Fruit fly (Drosophila melanogaster): ENCODE results near the gene CG3434.

CG3434 gene

DNA sequence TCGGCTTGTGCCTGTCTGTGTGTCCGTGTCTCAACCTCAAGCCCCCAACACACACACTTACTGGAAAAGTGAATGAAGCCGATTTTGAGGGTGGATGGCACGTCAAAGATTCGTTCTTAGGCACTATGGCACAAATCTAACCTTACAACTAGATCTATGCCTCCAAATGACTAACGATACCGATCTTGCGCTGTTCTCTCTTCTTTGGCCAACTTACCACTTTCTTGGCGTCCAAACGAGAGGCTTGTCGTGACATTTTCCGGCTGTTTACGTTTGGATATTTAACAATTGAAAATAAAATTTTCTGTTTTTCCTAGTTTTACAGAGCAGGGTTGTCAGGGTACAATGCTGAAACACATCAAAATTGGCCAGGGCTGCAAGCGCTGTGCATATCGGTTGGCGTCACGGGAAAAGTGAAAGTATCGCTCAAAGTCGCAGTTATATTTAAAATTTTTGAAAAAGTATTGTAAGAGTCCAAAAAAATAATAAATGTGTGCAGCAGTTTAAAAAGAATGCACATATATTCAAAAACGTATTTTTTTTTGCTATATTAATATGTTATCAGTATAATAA, 18.6 kb downstream of the CG3434 start, which contains the start of the genes Bet3 and Nf-YA:
TSS of gene Bet3 (minus strand) at position 361 of the 573 bp plus-strand sequence.
TSS of gene Nf-YA (minus strand) at position 361 of the 573 bp plus-strand sequence.
- TF ChIP-seq CG15710 (tag; optimal IDR thresholded peaks at IDR 0.05) (peak; percentile 49), CG17806 (tag; optimal IDR thresholded peaks at IDR 0.05) (no peak), EcR (GFP tag; optimal IDR thresholded peaks at IDR 0.05) (no peak), CG12605 (GFP tag; IDR thresholded peaks at IDR 0.05) (no peak), CG10348 (GFP tag; IDR thresholded peaks at IDR 0.05) (no peak), Pif1B (GFP tag; optimal IDR thresholded peaks at IDR 0.05) (no peak), CG9948 (tag; optimal IDR thresholded peaks at IDR 0.05) (no peak), CG34367 (tag; optimal IDR thresholded peaks at IDR 0.05) (no peak), rn (GFP tag; IDR thresholded peaks at IDR 0.05) (no peak), CG13204 (GFP tag; optimal IDR thresholded peaks at IDR 0.05) (no peak), CG14655 (GFP tag; optimal IDR thresholded peaks at IDR 0.05) (no peak), Snoo (tag; optimal IDR thresholded peaks at IDR 0.05) (peak; percentile 53), Pif1A (GFP tag; optimal IDR thresholded peaks at IDR 0.05) (no peak), CG8159 (tag; optimal IDR thresholded peaks at IDR 0.05) (no peak), Ets98B (GFP tag; IDR thresholded peaks at IDR 0.05) (peak; percentile 27), CG4496 (GFP tag; IDR thresholded peaks at IDR 0.05) (peak; percentile 56; the same call in 1 of the 3 replicates), CG32121 (GFP tag; IDR thresholded peaks at IDR 0.05) (no peak), gl (tag; optimal IDR thresholded peaks at IDR 0.05) (no peak), D1 (tag; optimal IDR thresholded peaks at IDR 0.05) (peak; percentile 88), fd96Ca (GFP tag; IDR thresholded peaks at IDR 0.05) (peak; percentile 54; the same call in 1 of the 3 replicates), CG8301 (tag; optimal IDR thresholded peaks at IDR 0.05) (no peak)

DNA sequence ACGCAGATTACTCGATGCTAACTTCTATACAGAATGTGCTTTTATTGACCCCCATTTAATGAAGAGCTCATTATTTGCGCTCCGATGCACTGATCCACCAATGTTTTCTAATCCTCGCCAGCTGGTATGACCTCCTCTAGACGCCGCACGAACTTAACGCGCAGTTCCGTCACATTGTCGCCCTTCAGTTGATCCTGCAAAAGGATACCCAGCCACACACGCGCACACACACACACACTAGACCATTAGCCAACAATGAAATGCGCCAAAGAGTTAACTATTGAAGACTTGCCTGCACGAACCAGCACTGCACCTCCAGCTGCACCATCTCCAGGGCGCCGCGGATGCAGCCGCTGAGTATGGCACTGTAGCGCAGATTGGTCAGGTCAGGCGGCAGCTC, 21.7 kb downstream of the CG3434 start:
- TF ChIP-seq CG9948 (tag; optimal IDR thresholded peaks at IDR 0.05): no peak
- TF ChIP-seq CG15710 (tag; optimal IDR thresholded peaks at IDR 0.05): no peak
- TF ChIP-seq CG8301 (tag; optimal IDR thresholded peaks at IDR 0.05): no peak
- TF ChIP-seq CG4496 (GFP tag; IDR thresholded peaks at IDR 0.05): no peak
- no peak for TF ChIP-seq fd96Ca (GFP tag; IDR thresholded peaks at IDR 0.05)
- no peak for TF ChIP-seq EcR (GFP tag; optimal IDR thresholded peaks at IDR 0.05)
- TF ChIP-seq CG14655 (GFP tag; optimal IDR thresholded peaks at IDR 0.05): no peak
- TF ChIP-seq CG13204 (GFP tag; optimal IDR thresholded peaks at IDR 0.05): no peak
- TF ChIP-seq D1 (tag; optimal IDR thresholded peaks at IDR 0.05): no peak
- no peak for TF ChIP-seq CG12605 (GFP tag; IDR thresholded peaks at IDR 0.05)
- no peak for TF ChIP-seq CG34367 (tag; optimal IDR thresholded peaks at IDR 0.05)
- no peak for TF ChIP-seq rn (GFP tag; IDR thresholded peaks at IDR 0.05)
- TF ChIP-seq CG10348 (GFP tag; IDR thresholded peaks at IDR 0.05): no peak
- no peak for TF ChIP-seq CG17806 (tag; optimal IDR thresholded peaks at IDR 0.05)
- TF ChIP-seq gl (tag; optimal IDR thresholded peaks at IDR 0.05): no peak
- no peak for TF ChIP-seq Snoo (tag; optimal IDR thresholded peaks at IDR 0.05)
- TF ChIP-seq Ets98B (GFP tag; IDR thresholded peaks at IDR 0.05): no peak
- TF ChIP-seq Pif1A (GFP tag; optimal IDR thresholded peaks at IDR 0.05): no peak

DNA sequence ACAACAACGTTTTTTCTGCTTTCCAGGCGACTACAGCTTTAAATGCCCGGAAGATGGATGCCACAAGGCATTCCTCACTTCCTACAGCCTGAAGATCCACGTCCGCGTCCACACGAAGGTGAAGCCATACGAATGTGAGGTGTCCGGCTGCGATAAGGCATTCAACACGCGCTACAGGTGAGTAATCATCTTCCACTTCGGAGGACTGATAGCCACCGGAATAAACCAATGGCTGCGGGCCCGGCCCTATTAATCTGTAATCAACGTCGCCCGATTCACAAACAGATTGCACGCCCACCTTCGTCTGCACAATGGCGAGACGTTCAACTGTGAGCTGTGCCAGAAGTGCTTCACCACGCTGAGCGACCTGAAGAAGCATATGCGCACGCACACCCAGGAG, 24.8 kb downstream of the CG3434 start:
- no peak for TF ChIP-seq EcR (GFP tag; optimal IDR thresholded peaks at IDR 0.05)
- no peak for TF ChIP-seq CG17806 (tag; optimal IDR thresholded peaks at IDR 0.05)
- no peak for TF ChIP-seq CG9948 (tag; optimal IDR thresholded peaks at IDR 0.05)
- no peak for TF ChIP-seq rn (GFP tag; IDR thresholded peaks at IDR 0.05)
- no peak for TF ChIP-seq CG32121 (GFP tag; IDR thresholded peaks at IDR 0.05)

DNA sequence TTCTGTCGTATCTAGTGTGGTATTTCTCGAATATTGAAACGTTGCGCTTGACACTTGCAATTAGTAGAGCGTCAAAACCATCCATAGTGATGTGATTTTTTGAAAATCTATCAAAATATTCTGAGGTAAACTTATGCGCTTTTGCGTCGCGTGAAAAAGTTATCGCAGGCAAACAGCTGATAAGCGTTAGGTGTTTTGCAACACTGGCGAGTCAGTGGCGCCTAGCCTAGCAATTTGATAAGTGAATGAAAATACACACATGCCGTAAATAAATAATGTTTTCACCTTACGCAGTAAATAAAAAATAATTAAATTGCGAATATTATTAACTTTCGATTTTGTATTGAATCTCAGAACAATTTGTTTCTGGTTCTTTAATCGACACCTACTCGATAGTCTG, 25.3 kb downstream of the CG3434 start, which contains the start of gene CG42526:
TSS of gene CG42526 (minus strand) at position 85 of the 400 bp plus-strand sequence.
- TF ChIP-seq CG8159 (tag; optimal IDR thresholded peaks at IDR 0.05) (no peak), CG8301 (tag; optimal IDR thresholded peaks at IDR 0.05) (no peak), Ets98B (GFP tag; IDR thresholded peaks at IDR 0.05) (peak; percentile 35), CG34367 (tag; optimal IDR thresholded peaks at IDR 0.05) (peak; percentile 27), CG13204 (GFP tag; optimal IDR thresholded peaks at IDR 0.05) (no peak)

DNA sequence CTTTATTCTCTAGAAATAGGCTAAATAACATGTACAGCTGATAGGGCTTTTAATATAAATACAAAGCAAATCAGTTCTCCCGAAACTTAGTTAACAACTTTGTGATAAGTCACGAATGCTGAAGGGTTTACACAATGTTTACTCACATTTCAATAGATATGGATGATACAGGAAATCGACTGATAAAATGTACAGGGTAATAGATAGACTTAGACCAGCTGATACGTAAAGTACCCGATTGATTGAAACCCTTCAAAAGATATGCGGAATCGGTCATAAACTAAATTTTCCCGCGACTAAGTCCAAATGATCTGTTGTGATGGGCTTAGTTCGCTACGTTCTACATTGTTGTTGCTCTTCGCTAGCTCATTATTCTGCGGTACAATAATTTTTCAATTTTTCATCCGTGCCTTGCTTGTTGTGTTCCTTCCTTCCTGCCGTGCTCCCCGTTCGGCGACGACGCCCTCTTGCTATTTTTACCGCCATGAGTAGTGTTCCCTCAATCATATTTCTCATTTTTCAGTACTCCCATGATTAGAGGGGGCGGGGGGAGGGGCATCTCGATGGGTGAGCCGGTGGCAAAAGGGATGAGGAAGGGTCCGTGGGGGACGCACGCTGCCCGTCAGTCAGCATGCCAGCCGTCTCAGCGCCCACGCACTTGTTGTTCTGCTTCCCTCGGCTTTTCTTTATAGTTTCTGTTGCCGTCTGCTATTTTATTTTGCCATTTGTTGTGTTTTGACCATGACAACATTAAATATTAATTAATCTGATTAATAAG, 27.6 kb downstream of the CG3434 start:
- TF ChIP-seq CG32121 (GFP tag; IDR thresholded peaks at IDR 0.05) (0 out of 2 replicates have a peak, but pooled peaks have one; percentile 37), Ets98B (GFP tag; IDR thresholded peaks at IDR 0.05) (no peak), gl (tag; optimal IDR thresholded peaks at IDR 0.05) (no peak), CG13204 (GFP tag; optimal IDR thresholded peaks at IDR 0.05) (peak; percentile 11)

DNA sequence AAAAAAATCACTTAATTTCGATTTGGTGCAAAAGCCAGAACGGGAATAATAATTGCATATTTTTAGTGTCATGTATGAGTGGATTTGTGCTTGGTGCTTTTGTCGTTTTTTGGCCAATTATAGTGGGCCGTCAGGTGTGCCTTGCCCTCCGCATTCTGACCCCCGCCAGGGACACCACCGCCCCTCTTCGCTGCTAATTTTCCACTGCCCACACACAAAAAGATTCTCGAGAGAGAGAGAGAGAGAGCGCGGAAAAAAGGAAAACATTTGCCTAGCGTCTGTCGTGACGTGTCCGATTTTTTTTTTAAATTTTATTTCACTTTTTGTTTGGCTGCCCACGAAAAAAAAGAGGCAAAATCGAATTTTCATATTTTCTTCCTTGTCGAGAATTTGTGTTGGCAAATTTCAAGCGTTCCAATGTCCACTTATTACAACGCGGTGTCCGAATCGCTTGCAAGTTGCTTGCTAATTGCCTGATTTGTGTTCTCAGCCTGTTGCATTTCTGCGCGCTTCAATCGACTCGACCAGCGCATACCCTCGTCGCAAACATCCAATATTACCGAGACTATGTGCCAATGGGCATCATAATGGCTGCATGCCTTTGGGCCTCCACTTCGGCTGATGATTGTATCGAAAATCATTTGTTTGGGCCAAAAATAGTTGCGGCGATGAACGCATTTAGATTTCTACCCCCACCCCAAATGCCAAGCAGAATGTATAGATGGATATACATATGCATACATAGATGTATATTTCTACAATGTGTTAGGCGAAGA, 28.6 kb downstream of the CG3434 start:
- no peak for TF ChIP-seq CG4496 (GFP tag; IDR thresholded peaks at IDR 0.05)

Data from whole organism, pupa.